Fruit fly (Drosophila melanogaster): ENCODE data around the gene Pgcl.

Pgcl gene

DNA sequence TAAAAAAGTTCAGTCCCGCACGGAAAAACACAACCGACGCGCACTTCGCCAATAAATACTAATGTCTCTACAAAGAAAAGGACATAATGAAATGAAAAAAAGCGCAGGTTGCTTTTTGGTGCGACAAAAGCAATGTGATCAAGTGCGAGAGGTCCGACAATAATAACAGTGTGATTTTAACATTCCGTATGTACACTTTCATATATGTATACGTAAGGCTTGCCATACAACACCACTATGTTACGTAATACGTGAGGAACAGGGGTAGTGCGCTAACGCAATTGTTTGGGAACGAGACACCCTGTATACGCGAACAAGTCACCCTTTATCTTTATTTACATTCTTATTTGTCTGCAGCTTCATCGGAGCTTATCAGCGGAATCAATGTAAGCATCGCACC lies 9.1 kb downstream of the Pgcl start:
- TF ChIP-seq CG17801 (GFP tag; optimal IDR thresholded peaks at IDR 0.05; ENCODE audit: partially characterized antibody) = no peak

DNA sequence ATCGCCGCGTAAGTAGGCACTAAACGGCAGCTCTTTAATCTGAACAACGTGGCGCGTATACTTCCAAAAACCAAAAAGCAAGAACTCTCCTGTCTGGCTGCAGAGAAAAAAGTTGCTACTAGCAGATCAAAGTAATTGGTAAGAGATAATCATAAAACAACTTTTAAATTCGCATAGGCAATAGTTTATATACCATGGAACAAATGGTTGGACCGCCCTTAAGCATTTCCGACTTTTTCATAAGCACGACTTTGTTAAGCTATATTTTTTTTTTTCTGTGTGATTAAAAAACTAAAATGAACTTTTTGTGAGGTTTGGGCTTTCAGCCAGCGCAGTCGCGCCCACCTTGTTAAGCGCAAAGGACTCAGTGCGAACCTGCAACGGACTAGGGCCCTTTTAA lies 11.7 kb downstream of the Pgcl start:
- no peak for TF ChIP-seq CG17801 (GFP tag; optimal IDR thresholded peaks at IDR 0.05; ENCODE audit: partially characterized antibody)

DNA sequence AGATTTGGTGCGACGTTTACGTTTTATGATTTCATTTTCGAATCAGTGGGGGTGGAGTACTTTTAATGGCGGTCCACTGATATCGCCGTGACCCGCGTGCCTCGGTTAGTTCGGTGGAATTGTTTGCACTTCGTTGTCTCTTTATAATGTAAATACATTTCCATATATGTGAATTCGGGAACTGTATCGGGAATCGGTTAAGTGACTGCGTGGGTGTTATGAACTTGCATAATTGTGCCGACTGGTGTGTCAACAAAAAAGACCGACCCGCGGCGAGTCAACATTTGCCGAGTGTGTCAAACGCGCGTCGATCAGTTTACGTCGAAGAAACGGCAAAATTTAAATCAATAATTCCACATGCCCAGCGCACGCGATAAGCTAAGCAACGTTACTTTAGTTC lies 13.9 kb downstream of the Pgcl start:
- TF ChIP-seq CG17801 (GFP tag; optimal IDR thresholded peaks at IDR 0.05; ENCODE audit: partially characterized antibody) = no peak

DNA sequence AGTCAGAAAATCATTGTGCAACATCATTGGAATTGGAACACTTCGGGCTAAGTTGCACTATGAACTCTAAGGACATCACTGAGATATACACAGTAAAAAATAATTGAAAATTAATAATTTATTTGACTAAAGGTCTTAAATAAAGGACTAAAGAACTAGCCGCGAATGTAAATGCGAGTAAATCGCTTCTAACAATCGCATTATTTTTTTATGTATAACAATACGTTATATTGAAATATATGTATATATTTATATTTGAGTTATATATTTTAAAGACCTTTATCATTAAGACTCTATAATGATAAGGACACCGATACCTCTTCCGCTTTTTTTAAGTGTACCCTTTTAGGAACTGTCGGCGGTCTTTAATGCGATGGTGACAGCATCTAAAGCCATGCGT lies 22.9 kb downstream of the Pgcl start:
- no peak for TF ChIP-seq CG17801 (GFP tag; optimal IDR thresholded peaks at IDR 0.05; ENCODE audit: partially characterized antibody)

DNA sequence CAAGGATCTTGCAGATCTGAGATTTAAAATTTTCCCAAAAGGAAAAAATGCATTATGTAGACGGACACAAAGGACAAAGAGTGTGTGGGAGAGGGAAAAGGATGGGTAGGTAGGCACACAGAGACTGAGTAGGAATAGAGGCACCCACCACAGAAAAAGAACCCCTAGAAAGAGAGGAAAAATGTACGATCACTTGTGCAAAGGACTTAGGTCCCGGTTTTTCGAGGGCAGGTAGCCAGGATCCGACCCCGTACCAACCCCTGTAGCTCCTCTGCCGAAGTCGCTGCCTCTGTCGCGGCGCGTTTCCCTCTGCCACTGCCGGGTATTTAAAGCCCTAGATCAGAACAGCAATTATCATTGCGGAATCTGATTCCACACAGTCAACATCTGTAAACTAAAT lies 27.9 kb downstream of the Pgcl start:
- no peak for TF ChIP-seq CG17801 (GFP tag; optimal IDR thresholded peaks at IDR 0.05; ENCODE audit: partially characterized antibody)

DNA sequence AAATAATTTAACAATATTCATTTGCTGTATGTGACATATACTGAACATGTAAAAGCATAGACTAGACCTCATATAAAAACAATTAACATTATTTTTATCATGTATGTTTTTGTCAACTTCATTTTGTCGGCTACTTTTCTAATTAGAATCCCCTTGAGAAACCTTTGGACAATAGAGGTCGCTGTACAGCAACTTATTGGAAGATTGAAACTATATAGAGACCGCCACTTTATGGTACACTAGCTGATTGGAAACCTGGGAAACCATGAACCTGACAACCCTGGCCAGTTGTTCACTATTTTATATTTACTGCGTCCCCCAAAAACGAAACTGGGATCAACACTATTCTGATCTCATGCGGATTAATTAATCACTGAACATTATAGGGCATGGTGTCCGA lies 29.8 kb downstream of the Pgcl start:
- no peak for TF ChIP-seq CG17801 (GFP tag; optimal IDR thresholded peaks at IDR 0.05; ENCODE audit: partially characterized antibody)

DNA sequence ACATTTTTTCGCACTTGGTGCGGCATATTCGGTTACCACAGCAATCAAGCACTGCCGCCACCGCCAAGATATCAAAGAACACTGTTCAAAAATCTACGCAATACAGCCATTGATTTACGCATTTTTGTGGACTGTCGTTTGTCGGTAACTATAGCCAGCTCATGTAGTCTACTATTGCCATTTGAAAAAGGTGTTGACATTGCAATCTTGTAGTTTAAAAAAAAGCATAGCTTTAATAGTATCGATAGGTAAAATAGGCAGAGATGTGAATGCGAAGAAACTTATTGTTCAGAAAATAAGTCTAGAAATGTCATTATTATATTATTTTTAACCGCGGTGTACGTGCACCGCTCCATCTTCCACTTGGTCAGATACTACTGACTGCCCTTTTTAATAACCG lies 30.9 kb downstream of the Pgcl start:
- TF ChIP-seq CG17801 (GFP tag; optimal IDR thresholded peaks at IDR 0.05; ENCODE audit: partially characterized antibody) = no peak

DNA sequence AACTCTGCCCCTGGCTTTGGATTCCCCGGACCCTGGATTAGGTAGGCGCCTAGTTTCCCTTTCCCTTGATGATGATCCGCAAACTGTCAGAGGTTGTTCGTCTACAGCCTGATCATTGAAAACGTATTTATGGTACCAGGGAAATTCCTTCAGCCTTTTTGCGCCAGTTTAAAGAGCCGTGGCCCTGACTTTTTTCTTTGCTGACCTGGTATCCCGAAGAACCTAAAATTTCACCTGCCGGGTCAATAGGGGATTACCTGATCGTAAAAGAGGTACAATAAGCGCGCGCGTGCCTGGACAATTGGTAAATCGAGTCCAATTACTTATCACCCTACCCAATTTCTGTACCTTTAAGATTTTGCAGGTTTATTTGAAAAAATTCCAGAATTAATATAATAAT lies 37.5 kb downstream of the Pgcl start:
- no peak for TF ChIP-seq CG17801 (GFP tag; optimal IDR thresholded peaks at IDR 0.05; ENCODE audit: partially characterized antibody)

DNA sequence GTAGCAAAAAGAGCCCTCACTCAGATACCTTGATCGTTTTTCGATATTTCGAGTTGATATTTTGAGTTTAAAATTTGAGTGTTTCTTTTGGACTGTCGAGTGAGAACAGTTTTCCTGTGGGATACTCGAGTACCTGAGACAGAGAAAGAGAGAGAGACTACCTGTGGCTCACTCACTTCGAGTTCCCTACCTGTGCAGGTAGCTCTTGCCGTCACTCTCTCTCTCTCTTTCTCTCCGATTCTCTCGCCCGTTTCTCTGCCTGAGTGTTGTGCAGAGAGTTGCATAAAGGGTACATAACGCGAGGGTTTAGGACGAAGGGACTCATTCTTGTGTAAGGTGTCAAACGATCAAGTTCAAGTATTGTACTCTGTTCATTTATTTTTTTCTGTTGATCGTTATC lies 41.5 kb downstream of the Pgcl start, which contains the start of gene sc:
TSS of gene sc (plus strand) at position 315 of the 400 bp plus-strand sequence.
- no peak for TF ChIP-seq CG17801 (GFP tag; optimal IDR thresholded peaks at IDR 0.05; ENCODE audit: partially characterized antibody)

DNA sequence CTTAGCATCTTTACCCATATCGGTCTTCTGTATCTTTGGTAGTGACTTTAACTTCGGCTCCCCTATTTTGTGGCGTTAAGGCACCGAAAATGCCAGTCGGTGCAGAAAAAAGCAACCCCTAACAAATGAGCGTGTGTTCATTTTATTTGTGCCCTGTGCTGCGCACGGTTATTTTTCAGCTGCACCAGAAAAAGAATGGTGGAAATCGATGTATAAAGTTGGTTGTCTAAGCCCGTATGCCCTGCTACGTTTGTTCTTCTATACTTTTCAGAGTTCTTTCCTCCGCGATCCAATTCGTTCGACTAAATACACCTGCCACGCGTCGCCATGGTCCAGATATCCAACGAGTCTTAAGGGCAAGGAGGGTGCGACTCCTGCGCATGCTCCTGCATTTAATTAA lies 44.3 kb downstream of the Pgcl start:
- TF ChIP-seq CG17801 (GFP tag; optimal IDR thresholded peaks at IDR 0.05; ENCODE audit: partially characterized antibody) = no peak

DNA sequence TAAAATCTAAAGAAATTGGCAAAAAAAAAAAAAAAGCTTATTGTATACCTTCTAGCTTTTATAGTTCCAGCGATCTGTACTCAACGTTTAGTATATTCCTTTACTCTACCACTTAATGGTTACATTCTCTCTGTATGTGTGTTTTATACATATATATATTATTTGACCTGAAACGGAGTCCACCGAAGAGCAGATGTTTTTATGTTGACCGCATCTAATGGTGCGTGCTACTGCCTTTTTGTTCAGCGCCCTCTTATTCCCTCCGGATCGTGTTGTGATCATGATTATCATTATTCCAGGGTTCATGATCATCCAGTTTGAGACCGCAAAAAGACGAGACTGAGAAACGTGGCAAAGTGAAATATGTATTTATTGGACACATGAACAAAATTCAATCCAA lies 45.0 kb downstream of the Pgcl start:
- TF ChIP-seq CG17801 (GFP tag; optimal IDR thresholded peaks at IDR 0.05; ENCODE audit: partially characterized antibody) = no peak

DNA sequence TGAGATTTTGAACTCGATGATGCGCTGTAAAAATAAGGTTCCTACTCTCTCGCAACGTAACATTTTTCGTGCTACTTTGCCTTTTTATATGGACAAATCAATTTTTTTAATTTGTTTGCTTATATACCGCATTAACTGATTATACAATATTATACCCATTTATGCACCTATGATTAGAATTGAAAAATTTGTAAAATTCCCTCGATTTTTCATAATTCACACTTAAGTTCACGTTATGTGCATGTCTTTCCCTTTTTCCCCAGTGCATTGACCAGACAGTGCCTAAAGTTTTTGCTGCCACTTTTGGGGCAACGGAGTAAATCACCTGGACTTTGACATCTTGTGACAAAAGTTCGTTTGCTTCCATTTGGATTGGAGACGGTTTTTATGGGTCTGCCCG lies 46.8 kb downstream of the Pgcl start:
- TF ChIP-seq CG17801 (GFP tag; optimal IDR thresholded peaks at IDR 0.05; ENCODE audit: partially characterized antibody) = no peak

Data from ovary, adult (tissue).